Worm (Caenorhabditis elegans) whole organism, late embryonic: ENCODE results near the gene F53B7.7.

Experiments
- C08G9.2 ChIP-seq: sonication (generic microtip); optimal IDR thresholded peaks from 2 replicates; lab custom pipeline; 2016; ENCODE audit warnings: mild to moderate bottlenecking, missing genetic modification characterization, moderate library complexity, missing compliant biosample characterization
- C38D4.7 ChIP-seq: fragments of 200-800 bp; sonication (Bioruptor generic); optimal IDR thresholded peaks from 2 replicates; lab custom pipeline; 2018; ENCODE audit warnings: mild to moderate bottlenecking, missing genetic modification characterization, moderate library complexity, missing compliant biosample characterization
- ama-1 ChIP-seq: fragments of 150-350 bp; optimal IDR thresholded peaks from 2 replicates; lab custom pipeline; 2014
- fkh-10 ChIP-seq: fragments of 150-350 bp; optimal IDR thresholded peaks from 2 replicates; lab custom pipeline; 2014; ENCODE audit warnings: missing biosample characterization, missing genetic modification reagents, missing genetic modification characterization
- hlh-8 ChIP-seq: sonication (generic microtip); optimal IDR thresholded peaks from 2 replicates; lab custom pipeline; 2016; ENCODE audit warnings: missing genotype, missing genetic modification characterization, missing compliant biosample characterization
- madf-2 ChIP-seq: sonication (generic microtip); optimal IDR thresholded peaks from 2 replicates; lab custom pipeline; 2017; ENCODE audit warnings: missing genetic modification characterization, missing compliant biosample characterization
- nfya-1 ChIP-seq: sonication (generic microtip); optimal IDR thresholded peaks from 2 replicates; lab custom pipeline; 2017; ENCODE audit warnings: missing genetic modification characterization, mild to moderate bottlenecking, missing compliant biosample characterization, antibody characterized with exemption, moderate library complexity
- npax-4 ChIP-seq: sonication (generic microtip); optimal IDR thresholded peaks from 2 replicates; lab custom pipeline; 2016; ENCODE audit warnings: missing genetic modification characterization, missing compliant biosample characterization
- pha-4 ChIP-seq: fragments of 150-350 bp; optimal IDR thresholded peaks from 2 replicates; lab custom pipeline; 2018; ENCODE audit warnings: missing biosample characterization, missing genetic modification reagents, missing genetic modification characterization
- tbx-7 ChIP-seq: sonication (generic microtip); optimal IDR thresholded peaks from 2 replicates; lab custom pipeline; 2016; ENCODE audit warnings: missing genotype, missing genetic modification characterization, missing compliant biosample characterization

DNA sequence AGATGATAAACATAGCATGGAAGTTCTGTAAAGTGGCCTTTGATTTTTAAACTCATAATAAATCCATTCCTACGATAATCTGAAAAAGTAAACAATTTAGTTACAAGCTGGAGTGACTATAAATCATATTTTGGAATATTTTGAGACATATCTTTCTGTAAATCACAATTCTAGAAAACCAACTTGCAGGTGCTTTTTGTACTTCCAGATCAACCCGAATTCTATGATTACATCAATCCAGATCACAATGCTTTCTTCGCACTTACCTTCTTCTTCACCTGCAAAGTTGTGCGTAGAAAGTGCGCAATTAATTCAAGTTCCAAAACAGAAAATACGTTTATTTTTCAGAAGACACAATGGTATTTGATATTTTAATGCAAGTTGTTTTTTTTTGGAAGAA is 15.9 kb downstream of the F53B7.7 start:
- TF ChIP-seq ama-1 (lab: Kevin White, UChicago), result no peak
- TF ChIP-seq hlh-8 (tag; lab: Kevin White, UChicago), result no peak
- no peak for TF ChIP-seq C08G9.2 (tag; lab: Kevin White, UChicago)
- TF ChIP-seq madf-2 (tag; lab: Kevin White, UChicago), result no peak
- TF ChIP-seq nfya-1, result no peak
- no peak for TF ChIP-seq npax-4 (tag; lab: Kevin White, UChicago)
- no peak for TF ChIP-seq pha-4 (tag; lab: Kevin White, UChicago)
- TF ChIP-seq fkh-10, result no peak
- no peak for TF ChIP-seq tbx-7 (tag; lab: Kevin White, UChicago)
- TF ChIP-seq C38D4.7 (GFP tag; lab: Kevin White, UChicago), result no peak
